Fruit fly (Drosophila melanogaster) whole organism: Measurements from ENCODE around the gene yellow-e.

Experiments used
- pan ChIP-seq: fragments of >200 bp; optimal IDR thresholded peaks from 2 replicates; lab custom pipeline; 2017
- psq ChIP-seq: fragments of >200 bp; optimal IDR thresholded peaks from 2 replicates; lab custom pipeline; 2017

dm6 chr3R:13397535-13397934, 17.6 kb downstream of the yellow-e start, which contains the start of gene CG14377:
- TF ChIP-seq psq (lab: Kevin White, UChicago) (no peak), pan (lab: Kevin White, UChicago) (no peak)
